Fruit fly (Drosophila melanogaster): ENCODE results near the gene ogre.
A peak's percentile ranks its signal among the peaks of the same experiment; 100 is the strongest.

Gene ogre

dm6 chrX:6983500-6984320 lies 7.4 kb downstream of the ogre start (continued):
- TF ChIP-seq CG13424 (tag; optimal IDR thresholded peaks at IDR 0.05) (no peak), CG18599 (GFP tag; optimal IDR thresholded peaks at IDR 0.05) (no peak), CG30431 (GFP tag; optimal IDR thresholded peaks at IDR 0.05) (no peak), MESR4 (GFP tag; optimal IDR thresholded peaks at IDR 0.05) (no peak), CG6175 (GFP tag; IDR thresholded peaks at IDR 0.05) (no peak), Bgb (GFP tag; IDR thresholded peaks at IDR 0.05; ENCODE audit: partially characterized antibody) (no peak), pnt (GFP tag; optimal IDR thresholded peaks at IDR 0.05) (no peak), CG18262 (tag; optimal IDR thresholded peaks at IDR 0.05) (peak; percentile 50), CG10431 (GFP tag; optimal IDR thresholded peaks at IDR 0.05) (no peak), CG8290 (GFP tag; optimal IDR thresholded peaks at IDR 0.05) (no peak), CG8290 (tag; optimal IDR thresholded peaks at IDR 0.05) (no peak), jing (GFP tag; optimal IDR thresholded peaks at IDR 0.05) (no peak), gem (tag; optimal IDR thresholded peaks at IDR 0.05) (peak; percentile 39), Xrp1 (GFP tag; IDR thresholded peaks at IDR 0.05) (peak; percentile 57; the same call in 1 of the 2 replicates), CG11560 (tag; IDR thresholded peaks at IDR 0.05) (no peak), pfk (GFP tag; optimal IDR thresholded peaks at IDR 0.05) (peak; percentile 48), tll (GFP tag; optimal IDR thresholded peaks at IDR 0.05) (no peak), caup (GFP tag; optimal IDR thresholded peaks at IDR 0.05; ENCODE audit: severe bottlenecking) (no peak), Opbp (GFP tag; IDR thresholded peaks at IDR 0.05; ENCODE audit: partially characterized antibody) (no peak), CG17359 (tag; optimal IDR thresholded peaks at IDR 0.05) (no peak), CG12659 (GFP tag; optimal IDR thresholded peaks at IDR 0.05) (no peak), CG2678 (tag; optimal IDR thresholded peaks at IDR 0.05) (peak; percentile 36), bab2 (GFP tag; optimal IDR thresholded peaks at IDR 0.05) (no peak), Hr39 (optimal IDR thresholded peaks at IDR 0.05) (no peak), cwo (GFP tag; optimal IDR thresholded peaks at IDR 0.05) (no peak), pan (optimal IDR thresholded peaks at IDR 0.05) (no peak), pan (GFP tag; optimal IDR thresholded peaks at IDR 0.05 in 1 of 2, IDR thresholded peaks at IDR 0.05 in 1 of 2) (no peak), H15 (GFP tag; IDR thresholded peaks at IDR 0.05) (no peak), CG14965 (GFP tag; optimal IDR thresholded peaks at IDR 0.05; ENCODE audit: borderline replicate concordance) (no peak), Hr3 (GFP tag; optimal IDR thresholded peaks at IDR 0.05) (no peak), trem (tag; optimal IDR thresholded peaks at IDR 0.05) (no peak), prd (optimal IDR thresholded peaks at IDR 0.05) (no peak), prd (GFP tag; IDR thresholded peaks at IDR 0.05) (peak; percentile 36; the same call in 2 of the 3 replicates), Kr (GFP tag; optimal IDR thresholded peaks at IDR 0.05) (no peak), CG7372 (GFP tag; IDR thresholded peaks at IDR 0.05) (no peak), p53 (GFP tag; optimal IDR thresholded peaks at IDR 0.05) (no peak), zfh2 (GFP tag; optimal IDR thresholded peaks at IDR 0.05) (no peak), lola (GFP tag; optimal IDR thresholded peaks at IDR 0.05) (peak in 1 of 3 experiments; percentile 28), Hey (tag; optimal IDR thresholded peaks at IDR 0.05) (no peak), GATAe (GFP tag; conservative IDR thresholded peaks at IDR 0.05) (no peak), CG10543 (GFP tag; optimal IDR thresholded peaks at IDR 0.05) (no peak), odd (GFP tag; optimal IDR thresholded peaks at IDR 0.05) (no peak), mld (GFP tag; IDR thresholded peaks at IDR 0.05; ENCODE audit: partially characterized antibody) (no peak), CG5245 (GFP tag; optimal IDR thresholded peaks at IDR 0.05) (no peak), CG12299 (tag; optimal IDR thresholded peaks at IDR 0.05) (no peak), Ptx1 (GFP tag; IDR thresholded peaks at IDR 0.05) (0 out of 2 replicates have a peak, but pooled peaks have one; percentile 10), CG9437 (GFP tag; optimal IDR thresholded peaks at IDR 0.05) (no peak), Hmr (GFP tag; optimal IDR thresholded peaks at IDR 0.05) (no peak), CG12391 (tag; optimal IDR thresholded peaks at IDR 0.05) (peak; percentile 17)

Data from whole organism, embryonic.